Fruit fly (Drosophila melanogaster) whole organism, pupa: ENCODE measurements around the gene CG14445.

Experiments used
- CG8159 ChIP-seq: fragments of 200-800 bp; sonication (Bioruptor generic); optimal IDR thresholded peaks from 3 replicates; lab custom pipeline; 2018; ENCODE audit warnings: missing biosample characterization, mild to moderate bottlenecking, missing genetic modification characterization, moderate library complexity
- EcR ChIP-seq: fragments of 200-800 bp; sonication (Bioruptor generic); optimal IDR thresholded peaks from 3 replicates; lab custom pipeline; 2019; ENCODE audit warnings: missing biosample characterization, missing genetic modification characterization, mild to moderate bottlenecking, moderate library complexity, missing genetic modification reagents

- TF ChIP-seq EcR (GFP tag; lab: Kevin White, UChicago), result peak; percentile 94
- TF ChIP-seq CG8159, result peak; percentile 81
Measured at dm6 chrX:6224225-6225190, 12.6 kb upstream of the CG14445 start, which contains the start of gene sqh.
